Worm (Caenorhabditis elegans) whole organism, young adult: ENCODE data around the gene C10G8.2.

Source experiments
- B0019.2 ChIP-seq: fragments of 200-800 bp; sonication (Bioruptor generic); conservative IDR thresholded peaks from 2 replicates; pipeline ENCODE4 v1.3.6; 2022; ENCODE audit warnings: missing genetic modification reagents, missing genetic modification characterization, missing compliant biosample characterization
- B0261.1 ChIP-seq: sonication (generic microtip); optimal IDR thresholded peaks from 2 replicates; lab custom pipeline; 2016; ENCODE audit warnings: mild to moderate bottlenecking, missing genetic modification characterization, moderate library complexity, missing compliant biosample characterization
- B0336.3 ChIP-seq: fragments of 200-800 bp; sonication (Bioruptor generic); IDR thresholded peaks from 2 replicates; pipeline ENCODE4 v1.3.6; 2022; ENCODE audit warnings: missing genetic modification characterization, missing compliant biosample characterization
- C06A6.2 ChIP-seq: fragments of 200-800 bp; sonication (Bioruptor generic); conservative IDR thresholded peaks from 2 replicates; pipeline ENCODE4 v1.3.6; 2022; ENCODE audit warnings: missing genetic modification characterization, missing compliant biosample characterization
- D2030.7 ChIP-seq: fragments of 200-800 bp; sonication (Bioruptor generic); IDR thresholded peaks from 2 replicates; pipeline ENCODE4 v1.3.6; 2022; ENCODE audit warnings: missing genetic modification reagents, missing genetic modification characterization, missing compliant biosample characterization
- F37B4.10 ChIP-seq: fragments of 200-800 bp; sonication (Bioruptor generic); IDR thresholded peaks from 2 replicates; pipeline ENCODE4 v1.3.6; 2022; ENCODE audit warnings: missing genetic modification characterization, missing compliant biosample characterization
- F55B11.4 ChIP-seq: sonication (generic microtip); optimal IDR thresholded peaks from 2 replicates; lab custom pipeline; 2016; ENCODE audit warnings: missing compliant biosample characterization, missing genetic modification characterization, borderline replicate concordance; ENCODE audit not compliant: insufficient read depth
- F57A8.1 ChIP-seq: fragments of 200-800 bp; sonication (Bioruptor generic); optimal IDR thresholded peaks from 2 replicates; lab custom pipeline; 2018; ENCODE audit warnings: mild to moderate bottlenecking, missing genetic modification characterization, moderate library complexity, missing compliant biosample characterization
- Y53G8AR.9 ChIP-seq: fragments of 200-800 bp; sonication (Bioruptor generic); conservative IDR thresholded peaks from 2 replicates; pipeline ENCODE4 v1.3.6; 2022; ENCODE audit warnings: missing genetic modification reagents, missing genetic modification characterization, missing compliant biosample characterization
- aptf-3 ChIP-seq: fragments of 200-800 bp; sonication (Bioruptor generic); IDR thresholded peaks from 2 replicates; pipeline ENCODE4 v1.3.6; 2022; ENCODE audit warnings: missing genetic modification characterization, missing compliant biosample characterization
- atf-7 ChIP-seq: sonication (generic microtip); optimal IDR thresholded peaks from 2 replicates; lab custom pipeline; 2017; ENCODE audit warnings: mild to moderate bottlenecking, missing genetic modification characterization, missing compliant biosample characterization
- attf-6 ChIP-seq: fragments of 200-800 bp; sonication (Bioruptor generic); IDR thresholded peaks from 2 replicates; pipeline ENCODE4 v1.3.6; 2022; ENCODE audit warnings: missing genetic modification reagents, missing genetic modification characterization, missing compliant biosample characterization
- bed-1 ChIP-seq: fragments of 200-800 bp; sonication (Bioruptor generic); IDR thresholded peaks from 2 replicates; pipeline ENCODE4 v1.3.6; 2022; ENCODE audit warnings: missing genetic modification reagents, missing genetic modification characterization, missing compliant biosample characterization
- ceh-79 ChIP-seq: sonication (generic microtip); optimal IDR thresholded peaks from 2 replicates; lab custom pipeline; 2017; ENCODE audit warnings: mild to moderate bottlenecking, missing genetic modification characterization, missing compliant biosample characterization
- ceh-91 ChIP-seq: fragments of 200-800 bp; sonication (Bioruptor generic); IDR thresholded peaks from 2 replicates; pipeline ENCODE4 v1.3.6; 2022; ENCODE audit warnings: missing genetic modification reagents, missing genetic modification characterization, missing compliant biosample characterization
- dox-1 ChIP-seq: fragments of 200-800 bp; sonication (Bioruptor generic); IDR thresholded peaks from 2 replicates; pipeline ENCODE4 v1.3.6; 2022; ENCODE audit warnings: missing genetic modification reagents, missing genetic modification characterization, missing compliant biosample characterization
- dpff-1 ChIP-seq: sonication (generic microtip); optimal IDR thresholded peaks from 2 replicates; lab custom pipeline; 2017; ENCODE audit warnings: mild to moderate bottlenecking, missing genetic modification characterization, missing compliant biosample characterization
- dpl-1 ChIP-seq: fragments of 150-350 bp; optimal IDR thresholded peaks from 2 replicates; lab custom pipeline; 2014; ENCODE audit warnings: missing biosample characterization, missing genetic modification reagents, missing genetic modification characterization
- egl-18 ChIP-seq: fragments of 200-800 bp; sonication (Bioruptor generic); IDR thresholded peaks from 2 replicates; pipeline ENCODE4 v1.3.6; 2022; ENCODE audit warnings: missing genetic modification reagents, missing genetic modification characterization, missing compliant biosample characterization
- egl-44 ChIP-seq: fragments of 200-800 bp; sonication (Bioruptor generic); IDR thresholded peaks from 2 replicates; pipeline ENCODE4 v1.3.6; 2022; ENCODE audit warnings: missing genetic modification reagents, missing genetic modification characterization, missing compliant biosample characterization
- ets-4 ChIP-seq: fragments of 200-800 bp; sonication (Bioruptor generic); optimal IDR thresholded peaks from 2 replicates; lab custom pipeline; 2018; ENCODE audit warnings: mild to moderate bottlenecking, missing genetic modification characterization, missing compliant biosample characterization
- fkh-3 ChIP-seq: sonication (generic microtip); optimal IDR thresholded peaks from 2 replicates; lab custom pipeline; 2016; ENCODE audit warnings: mild to moderate bottlenecking, missing genetic modification characterization, missing compliant biosample characterization
- hmg-1.2 ChIP-seq: fragments of 200-800 bp; sonication (Bioruptor generic); IDR thresholded peaks from 2 replicates; pipeline ENCODE4 v1.3.6; 2022; ENCODE audit warnings: missing genetic modification reagents, missing genetic modification characterization, missing compliant biosample characterization
- hrde-1 ChIP-seq: sonication (generic microtip); optimal IDR thresholded peaks from 2 replicates; lab custom pipeline; 2016; ENCODE audit warnings: missing genetic modification characterization, mild to moderate bottlenecking, missing compliant biosample characterization, moderate library complexity, missing genotype, missing genetic modification reagents, borderline replicate concordance
- let-526 ChIP-seq: fragments of 200-800 bp; sonication (Bioruptor generic); IDR thresholded peaks from 2 replicates; pipeline ENCODE4 v1.3.6; 2022; ENCODE audit warnings: missing genetic modification reagents, missing genetic modification characterization, missing compliant biosample characterization
- let-607 ChIP-seq, 2 experiments: fragments of 200-800 bp in 1 of 2; sonication (Bioruptor generic) in 1 of 2; sonication (generic microtip) in 1 of 2; optimal IDR thresholded peaks; 2 replicates each; lab custom pipeline; 2016 to 2018; ENCODE audit warnings: mild to moderate bottlenecking in 2 of 2, missing compliant biosample characterization in 2 of 2, missing genetic modification characterization in 2 of 2, moderate library complexity in 2 of 2, missing genotype in 1 of 2
- lin-54 ChIP-seq: fragments of 200-800 bp; sonication (Bioruptor generic); optimal IDR thresholded peaks from 2 replicates; lab custom pipeline; 2018; ENCODE audit warnings: mild to moderate bottlenecking, missing genetic modification characterization, missing compliant biosample characterization
- lir-1 ChIP-seq: fragments of 200-800 bp; sonication (Bioruptor generic); conservative IDR thresholded peaks from 2 replicates; pipeline ENCODE4 v1.3.6; 2022; ENCODE audit warnings: missing genetic modification reagents, missing genetic modification characterization, missing compliant biosample characterization
- lsy-27 ChIP-seq: sonication (generic microtip); optimal IDR thresholded peaks from 2 replicates; lab custom pipeline; 2017; ENCODE audit warnings: missing genetic modification characterization, mild to moderate bottlenecking, missing compliant biosample characterization, antibody characterized with exemption, missing genotype, borderline replicate concordance; ENCODE audit not compliant: insufficient read depth
- madf-8 ChIP-seq: fragments of 200-800 bp; sonication (Bioruptor generic); conservative IDR thresholded peaks from 2 replicates; pipeline ENCODE4 v1.3.6; 2022; ENCODE audit warnings: missing genetic modification reagents, missing genetic modification characterization, missing compliant biosample characterization
- mel-28 ChIP-seq: sonication (generic microtip); optimal IDR thresholded peaks from 2 replicates; lab custom pipeline; 2016; ENCODE audit warnings: borderline replicate concordance, mild to moderate bottlenecking, missing genetic modification characterization, missing compliant biosample characterization
- nfya-1 ChIP-seq: sonication (generic microtip); optimal IDR thresholded peaks from 2 replicates; lab custom pipeline; 2017; ENCODE audit warnings: antibody characterized with exemption, missing compliant biosample characterization, missing genetic modification characterization, borderline replicate concordance; ENCODE audit not compliant: insufficient read depth
- nhr-120 ChIP-seq: fragments of 200-800 bp; sonication (Bioruptor generic); IDR thresholded peaks from 2 replicates; pipeline ENCODE4 v1.3.6; 2022; ENCODE audit warnings: missing genetic modification characterization, missing compliant biosample characterization
- nhr-179 ChIP-seq: sonication (generic microtip); optimal IDR thresholded peaks from 2 replicates; lab custom pipeline; 2016; ENCODE audit warnings: mild to moderate bottlenecking, missing genetic modification characterization, missing compliant biosample characterization
- pbrm-1 ChIP-seq: fragments of 200-800 bp; sonication (Bioruptor generic); IDR thresholded peaks from 2 replicates; pipeline ENCODE4 v1.3.6; 2022; ENCODE audit warnings: missing genetic modification reagents, missing genetic modification characterization, missing compliant biosample characterization
- pha-4 ChIP-seq: fragments of 150-350 bp; sonication (generic microtip); optimal IDR thresholded peaks from 2 replicates; lab custom pipeline; 2014; ENCODE audit warnings: missing biosample characterization, missing genetic modification reagents, missing genetic modification characterization
- rcor-1 ChIP-seq: fragments of 200-800 bp; sonication (Bioruptor generic); IDR thresholded peaks from 2 replicates; pipeline ENCODE4 v1.3.6; 2022; ENCODE audit warnings: missing genetic modification reagents, missing genetic modification characterization, missing compliant biosample characterization
- rec-8 ChIP-seq, 2 experiments: sonication (generic microtip); optimal IDR thresholded peaks; 2 replicates each; lab custom pipeline; 2016; ENCODE audit warnings: mild to moderate bottlenecking in 2 of 2, missing genetic modification characterization in 2 of 2, missing genetic modification reagents in 2 of 2, missing genotype in 2 of 2, missing biosample characterization in 1 of 2, missing compliant biosample characterization in 1 of 2, moderate library complexity in 1 of 2
- repo-1 ChIP-seq: sonication (generic microtip); optimal IDR thresholded peaks from 2 replicates; lab custom pipeline; 2017; ENCODE audit warnings: mild to moderate bottlenecking, missing genetic modification characterization, missing compliant biosample characterization
- sdz-38 ChIP-seq: sonication (generic microtip); optimal IDR thresholded peaks from 2 replicates; lab custom pipeline; 2016; ENCODE audit warnings: missing genotype, missing genetic modification characterization, missing compliant biosample characterization
- somi-1 ChIP-seq: fragments of 200-800 bp; sonication (Bioruptor generic); optimal IDR thresholded peaks from 2 replicates; lab custom pipeline; 2018; ENCODE audit warnings: mild to moderate bottlenecking, missing genetic modification characterization, missing compliant biosample characterization
- tbx-9 ChIP-seq: sonication (generic microtip); optimal IDR thresholded peaks from 2 replicates; lab custom pipeline; 2016; ENCODE audit warnings: borderline replicate concordance, missing genetic modification characterization, inconsistent platforms, missing compliant biosample characterization
- unc-130 ChIP-seq: sonication (generic microtip); optimal IDR thresholded peaks from 2 replicates; lab custom pipeline; 2016; ENCODE audit warnings: missing genetic modification reagents, missing genetic modification characterization, missing compliant biosample characterization
- xnd-1 ChIP-seq: sonication (generic microtip); optimal IDR thresholded peaks from 2 replicates; lab custom pipeline; 2016; ENCODE audit warnings: missing genotype, missing genetic modification reagents, missing genetic modification characterization, missing compliant biosample characterization
- ztf-18 ChIP-seq: sonication (generic microtip); optimal IDR thresholded peaks from 2 replicates; lab custom pipeline; 2016; ENCODE audit warnings: missing genotype, mild to moderate bottlenecking, missing genetic modification characterization, missing compliant biosample characterization
- ztf-22 ChIP-seq: fragments of 200-800 bp; sonication (Bioruptor generic); optimal IDR thresholded peaks from 2 replicates; lab custom pipeline; 2018; ENCODE audit warnings: mild to moderate bottlenecking, missing genetic modification characterization, moderate library complexity, missing compliant biosample characterization
- ztf-28 ChIP-seq: fragments of 200-800 bp; sonication (Bioruptor generic); IDR thresholded peaks from 2 replicates; pipeline ENCODE4 v1.3.6; 2022; ENCODE audit warnings: missing genetic modification reagents, missing genetic modification characterization, missing compliant biosample characterization
- ztf-6 ChIP-seq: fragments of 200-800 bp; sonication (Bioruptor generic); IDR thresholded peaks from 2 replicates; pipeline ENCODE4 v1.3.6; 2022; ENCODE audit warnings: missing genetic modification reagents, missing genetic modification characterization, missing compliant biosample characterization

The C10G8.2 gene

ce11 chrV:5271487-5271886 is 42.7 kb upstream of the C10G8.2 start (continued):
- TF ChIP-seq aptf-3 (GFP tag; lab: Robert Waterston, UW) (no peak), C06A6.2 (GFP tag; lab: Robert Waterston, UW) (0 out of 2 replicates have a peak, but pooled peaks have one; percentile 14), bed-1 (no peak), atf-7 (tag; lab: Kevin White, UChicago) (peak; percentile 82), dox-1 (GFP tag; lab: Robert Waterston, UW) (peak; percentile 74), ztf-28 (GFP tag; lab: Robert Waterston, UW) (no peak), nhr-179 (no peak), egl-44 (peak; percentile 84; the same call in 1 of the 2 replicates), dpff-1 (no peak), ztf-6 (GFP tag; lab: Robert Waterston, UW) (0 out of 2 replicates have a peak, but pooled peaks have one; percentile 10), pha-4 (tag; lab: Kevin White, UChicago) (no peak), ceh-91 (no peak), rcor-1 (no peak), B0019.2 (GFP tag; lab: Robert Waterston, UW) (no peak), Y53G8AR.9 (GFP tag; lab: Robert Waterston, UW) (peak; percentile 50; the same call in 1 of the 2 replicates), pbrm-1 (no peak), sdz-38 (tag; lab: Kevin White, UChicago) (no peak), egl-18 (GFP tag; lab: Robert Waterston, UW) (no peak), B0261.1 (no peak), let-607 (tag; optimal IDR thresholded peaks at IDR 0.05; lab: Kevin White, UChicago) (peak in 1 of 2 experiments; percentile 18), rec-8 (tag; optimal IDR thresholded peaks at IDR 0.05; lab: Kevin White, UChicago) (no peak), hrde-1 (tag; lab: Kevin White, UChicago) (no peak), let-526 (peak; percentile 84), ets-4 (GFP tag; lab: Kevin White, UChicago) (peak; percentile 62), nfya-1 (tag; lab: Kevin White, UChicago) (no peak), attf-6 (GFP tag; lab: Robert Waterston, UW) (no peak), F57A8.1 (GFP tag; lab: Kevin White, UChicago) (no peak), mel-28 (tag; lab: Kevin White, UChicago) (no peak), F55B11.4 (no peak), lsy-27 (tag; lab: Kevin White, UChicago) (no peak), dpl-1 (no peak), unc-130 (GFP tag; lab: Kevin White, UChicago) (no peak), fkh-3 (tag; lab: Kevin White, UChicago) (no peak), F37B4.10 (GFP tag; lab: Robert Waterston, UW) (no peak), hmg-1.2 (GFP tag; lab: Robert Waterston, UW) (peak; percentile 14; the same call in 1 of the 2 replicates), lir-1 (GFP tag; lab: Robert Waterston, UW) (peak; percentile 36; the same call in 1 of the 2 replicates), ceh-79 (tag; lab: Kevin White, UChicago) (no peak), xnd-1 (tag; lab: Kevin White, UChicago) (no peak), ztf-22 (GFP tag; lab: Kevin White, UChicago) (peak; percentile 91), tbx-9 (tag; lab: Kevin White, UChicago) (no peak), nhr-120 (GFP tag; lab: Robert Waterston, UW) (no peak), somi-1 (peak; percentile 81), D2030.7 (no peak), madf-8 (GFP tag; lab: Robert Waterston, UW) (no peak), ztf-18 (peak; percentile 38), repo-1 (no peak), B0336.3 (peak; percentile 78), lin-54 (peak; percentile 41)
